Worm (Caenorhabditis elegans) whole organism, L4/young adult: Measurements from ENCODE around the gene C10E2.5.

Experiments
- W03F9.2 ChIP-seq: fragments of 150-350 bp; optimal IDR thresholded peaks from 2 replicates; lab custom pipeline; 2014; ENCODE audit warnings: missing biosample characterization, missing genetic modification characterization
- him-1 ChIP-seq: sonication (generic microtip); optimal IDR thresholded peaks from 2 replicates; lab custom pipeline; 2016; ENCODE audit warnings: missing genotype, missing genetic modification reagents, missing genetic modification characterization, missing compliant biosample characterization

DNA sequence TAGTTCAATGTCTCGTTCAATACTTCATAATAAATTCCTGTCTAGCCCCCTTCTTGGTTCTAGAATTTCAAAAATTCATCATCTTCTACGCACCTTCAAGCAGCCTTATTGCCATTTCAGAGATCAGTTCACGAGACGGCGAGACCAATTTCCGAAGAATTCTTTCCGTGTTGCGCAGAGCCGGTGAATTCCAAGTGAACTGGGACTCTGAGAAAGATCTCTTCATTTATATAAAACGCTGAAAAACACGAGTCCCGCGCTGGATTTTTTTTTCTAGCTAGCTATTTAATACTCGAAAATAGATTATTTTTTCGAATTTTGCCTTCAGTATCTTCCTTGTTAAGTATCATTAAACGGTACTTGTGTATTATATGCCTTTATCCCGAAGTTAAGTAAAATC, 23.2 kb downstream of the C10E2.5 start:
- no peak for TF ChIP-seq him-1 (tag; lab: Kevin White, UChicago)
- TF ChIP-seq W03F9.2 (tag; lab: Kevin White, UChicago) = no peak
